Fruit fly (Drosophila melanogaster) whole organism, embryonic: ENCODE results near the gene bab2.
A peak's percentile ranks its signal among the peaks of the same experiment; 100 is the strongest.

Experiments used
- Ada2b ChIP-seq: fragments of 200-800 bp; sonication (Bioruptor generic); IDR thresholded peaks from 2 replicates; pipeline ENCODE4 v1.3.6; 2022; ENCODE audit warnings: missing biosample characterization, missing genetic modification characterization
- Bdp1 ChIP-seq: fragments of 200-800 bp; sonication (Bioruptor generic); optimal IDR thresholded peaks from 3 replicates; lab custom pipeline; 2016; ENCODE audit warnings: missing biosample characterization, missing genetic modification characterization
- CG10209 ChIP-seq: fragments of 200-800 bp; sonication (Bioruptor generic); optimal IDR thresholded peaks from 3 replicates; lab custom pipeline; 2017; ENCODE audit warnings: missing biosample characterization, mild to moderate bottlenecking, missing genetic modification characterization, missing genetic modification reagents
- CG10654 ChIP-seq: fragments of 200-800 bp; sonication (Bioruptor generic); optimal IDR thresholded peaks from 2 replicates; lab custom pipeline; 2016; ENCODE audit warnings: missing biosample characterization, missing genetic modification characterization
- CG11560 ChIP-seq: fragments of 200-800 bp; sonication (Bioruptor generic); IDR thresholded peaks from 3 replicates; pipeline ENCODE4 v1.3.6; 2022; ENCODE audit warnings: missing biosample characterization, missing genetic modification characterization
- CG1529 ChIP-seq: fragments of 200-800 bp; sonication (Bioruptor generic); optimal IDR thresholded peaks from 3 replicates; lab custom pipeline; 2018; ENCODE audit warnings: missing biosample characterization, missing genetic modification characterization
- CG2116 ChIP-seq: fragments of 200-800 bp; sonication (Bioruptor generic); optimal IDR thresholded peaks from 3 replicates; lab custom pipeline; 2018; ENCODE audit warnings: missing biosample characterization, mild to moderate bottlenecking, missing genetic modification characterization
- CG3065 ChIP-seq: fragments of 200-800 bp; sonication (Bioruptor generic); optimal IDR thresholded peaks from 2 replicates; lab custom pipeline; 2016; ENCODE audit warnings: missing biosample characterization, missing genetic modification characterization
- CG6654 ChIP-seq: fragments of 200-800 bp; sonication (Bioruptor generic); optimal IDR thresholded peaks from 2 replicates; lab custom pipeline; 2017; ENCODE audit warnings: missing biosample characterization, mild to moderate bottlenecking, missing genetic modification characterization
- CG6689 ChIP-seq: fragments of 200-800 bp; sonication (Bioruptor generic); IDR thresholded peaks from 2 replicates; pipeline ENCODE4 v1.3.6; 2022; ENCODE audit warnings: missing biosample characterization, missing genetic modification characterization
- CG8089 ChIP-seq: fragments of 200-800 bp; sonication (Bioruptor generic); optimal IDR thresholded peaks from 3 replicates; lab custom pipeline; 2016; ENCODE audit warnings: missing biosample characterization, missing genetic modification characterization
- Camta ChIP-seq: fragments of 200-800 bp; sonication (Bioruptor generic); optimal IDR thresholded peaks from 2 replicates; lab custom pipeline; 2016; ENCODE audit warnings: missing biosample characterization, missing genetic modification characterization
- CoRest ChIP-seq: fragments of 200-800 bp; sonication (Bioruptor generic); optimal IDR thresholded peaks from 3 replicates; lab custom pipeline; 2018; ENCODE audit warnings: missing biosample characterization, mild to moderate bottlenecking, missing genetic modification characterization, moderate library complexity
- Dll ChIP-seq: fragments of 200-800 bp; sonication (Bioruptor generic); IDR thresholded peaks from 4 replicates; pipeline ENCODE4 v1.3.6; 2022; ENCODE audit warnings: missing biosample characterization, missing genetic modification characterization; ENCODE audit not compliant: partially characterized antibody
- Dref ChIP-seq: fragments of 200-800 bp; sonication (Bioruptor generic); IDR thresholded peaks from 2 replicates; pipeline ENCODE4 v1.3.6; 2022; ENCODE audit warnings: missing biosample characterization, missing genetic modification characterization
- E2f1 ChIP-seq: fragments of 200-800 bp; sonication (Bioruptor generic); IDR thresholded peaks from 2 replicates; pipeline ENCODE4 v1.3.6; 2022; ENCODE audit warnings: missing biosample characterization, missing genetic modification characterization
- HLH4C ChIP-seq: fragments of 200-800 bp; sonication (Bioruptor generic); IDR thresholded peaks from 3 replicates; pipeline ENCODE4 v1.3.6; 2022; ENCODE audit warnings: missing biosample characterization, missing genetic modification characterization; ENCODE audit not compliant: partially characterized antibody
- HLH54F ChIP-seq: fragments of 200-800 bp; sonication (Bioruptor generic); optimal IDR thresholded peaks from 3 replicates; lab custom pipeline; 2016; ENCODE audit warnings: missing biosample characterization, missing genetic modification characterization
- Hmr ChIP-seq: fragments of 200-800 bp; sonication (Bioruptor generic); optimal IDR thresholded peaks from 3 replicates; lab custom pipeline; 2017; ENCODE audit warnings: mild to moderate bottlenecking, missing biosample characterization, missing genetic modification reagents, missing genetic modification characterization
- Hr3 ChIP-seq: fragments of 200-800 bp; sonication (Bioruptor generic); optimal IDR thresholded peaks from 3 replicates; lab custom pipeline; 2016; ENCODE audit warnings: missing biosample characterization, missing genetic modification characterization
- Hr78 ChIP-seq, 2 experiments: fragments of 200-800 bp in 1 of 2; fragments of >200 bp in 1 of 2; sonication (Bioruptor generic) in 1 of 2; optimal IDR thresholded peaks; 2 replicates each; lab custom pipeline; 2017 to 2019; ENCODE audit warnings: missing biosample characterization in 2 of 2, missing genetic modification characterization in 2 of 2, mild to moderate bottlenecking in 1 of 2, moderate library complexity in 1 of 2
- Kr ChIP-seq: fragments of 200-800 bp; sonication (Bioruptor generic); optimal IDR thresholded peaks from 2 replicates; lab custom pipeline; 2017; ENCODE audit warnings: missing biosample characterization, mild to moderate bottlenecking, missing genetic modification characterization
- Med ChIP-seq: fragments of 200-800 bp; sonication (Bioruptor generic); peaks from one replicate; lab custom pipeline; 2016; ENCODE audit warnings: missing biosample characterization, missing genetic modification characterization, mild to moderate bottlenecking, inconsistent platforms, moderate library complexity
- Mes4 ChIP-seq: fragments of 200-800 bp; sonication (Bioruptor generic); optimal IDR thresholded peaks from 2 replicates; lab custom pipeline; 2016; ENCODE audit warnings: missing biosample characterization, missing genetic modification characterization
- Nf-YB ChIP-seq: fragments of 200-800 bp; sonication (Bioruptor generic); optimal IDR thresholded peaks from 3 replicates; lab custom pipeline; 2019; ENCODE audit warnings: missing biosample characterization, mild to moderate bottlenecking, missing genetic modification characterization, moderate library complexity
- Optix ChIP-seq: fragments of 200-800 bp; sonication (Bioruptor generic); IDR thresholded peaks from 3 replicates; pipeline ENCODE4 v1.3.6; 2022; ENCODE audit warnings: missing biosample characterization, missing genetic modification characterization
- Sox100B ChIP-seq: fragments of 200-800 bp; sonication (Bioruptor generic); optimal IDR thresholded peaks from 3 replicates; lab custom pipeline; 2018; ENCODE audit warnings: missing biosample characterization, mild to moderate bottlenecking, missing genetic modification characterization
- Ssrp ChIP-seq: fragments of 200-800 bp; sonication (Bioruptor generic); optimal IDR thresholded peaks from 2 replicates; lab custom pipeline; 2018; ENCODE audit warnings: missing biosample characterization, mild to moderate bottlenecking, missing genetic modification characterization, moderate library complexity
- Taf1 ChIP-seq: fragments of 200-800 bp; sonication (Bioruptor generic); IDR thresholded peaks from 2 replicates; pipeline ENCODE4 v1.3.6; 2022; ENCODE audit warnings: missing biosample characterization, missing genetic modification characterization
- Xrp1 ChIP-seq: fragments of 200-800 bp; sonication (Bioruptor generic); IDR thresholded peaks from 2 replicates; pipeline ENCODE4 v1.3.6; 2022; ENCODE audit warnings: missing biosample characterization, missing genetic modification characterization
- al ChIP-seq: fragments of 200-800 bp; sonication (Bioruptor generic); IDR thresholded peaks from 2 replicates; pipeline ENCODE4 v1.3.6; 2022; ENCODE audit warnings: missing biosample characterization, missing genetic modification characterization
- ash1 ChIP-seq: fragments of 200-800 bp; sonication (Bioruptor generic); optimal IDR thresholded peaks from 2 replicates; lab custom pipeline; 2018; ENCODE audit warnings: missing biosample characterization, mild to moderate bottlenecking, missing genetic modification characterization
- bab2 ChIP-seq: fragments of 200-800 bp; sonication (Bioruptor generic); optimal IDR thresholded peaks from 2 replicates; lab custom pipeline; 2016; ENCODE audit warnings: missing biosample characterization, missing genetic modification characterization
- btn ChIP-seq: fragments of 200-800 bp; sonication (Bioruptor generic); optimal IDR thresholded peaks from 2 replicates; lab custom pipeline; 2016; ENCODE audit warnings: missing biosample characterization, missing genetic modification characterization
- chn ChIP-seq: fragments of 200-800 bp; sonication (Bioruptor generic); optimal IDR thresholded peaks from 2 replicates; lab custom pipeline; 2016; ENCODE audit warnings: missing biosample characterization, missing genetic modification characterization
- corto ChIP-seq: fragments of 200-800 bp; sonication (Bioruptor generic); optimal IDR thresholded peaks from 2 replicates; lab custom pipeline; 2016; ENCODE audit warnings: missing biosample characterization, mild to moderate bottlenecking, missing genetic modification characterization, moderate library complexity
- cwo ChIP-seq: fragments of 200-800 bp; sonication (Bioruptor generic); optimal IDR thresholded peaks from 3 replicates; lab custom pipeline; 2017; ENCODE audit warnings: missing biosample characterization, missing genetic modification characterization, mild to moderate bottlenecking, moderate library complexity, missing genetic modification reagents
- disco-r ChIP-seq: fragments of 200-800 bp; sonication (Bioruptor generic); optimal IDR thresholded peaks from 2 replicates; lab custom pipeline; 2016; ENCODE audit warnings: missing biosample characterization, missing genetic modification characterization
- ems ChIP-seq: fragments of 200-800 bp; sonication (Bioruptor generic); optimal IDR thresholded peaks from 3 replicates; lab custom pipeline; 2016; ENCODE audit warnings: missing biosample characterization, missing genetic modification characterization
- en ChIP-seq: fragments of 200-800 bp; sonication (Bioruptor generic); optimal IDR thresholded peaks from 2 replicates; lab custom pipeline; 2016; ENCODE audit warnings: missing biosample characterization, missing genetic modification characterization
- gro ChIP-seq: fragments of 200-800 bp; sonication (Bioruptor generic); optimal IDR thresholded peaks from 2 replicates; lab custom pipeline; 2016; ENCODE audit warnings: missing biosample characterization, missing genetic modification characterization
- gsb-n ChIP-seq: fragments of 200-800 bp; sonication (Bioruptor generic); optimal IDR thresholded peaks from 3 replicates; lab custom pipeline; 2018; ENCODE audit warnings: missing biosample characterization, mild to moderate bottlenecking, missing genetic modification characterization
- hbn ChIP-seq: fragments of 200-800 bp; sonication (Bioruptor generic); IDR thresholded peaks from 2 replicates; pipeline ENCODE4 v1.3.6; 2022; ENCODE audit warnings: missing biosample characterization, missing genetic modification characterization; ENCODE audit not compliant: partially characterized antibody
- hth ChIP-seq: fragments of >200 bp; optimal IDR thresholded peaks from 2 replicates; lab custom pipeline; 2017; ENCODE audit warnings: inconsistent platforms
- jumu ChIP-seq: fragments of 200-800 bp; sonication (Bioruptor generic); optimal IDR thresholded peaks from 3 replicates; lab custom pipeline; 2016; ENCODE audit warnings: missing biosample characterization, missing genetic modification characterization
- kni ChIP-seq: fragments of 200-800 bp; sonication (Bioruptor generic); optimal IDR thresholded peaks from 3 replicates; lab custom pipeline; 2017; ENCODE audit warnings: mild to moderate bottlenecking, missing biosample characterization, missing genetic modification reagents, missing genetic modification characterization
- maf-S ChIP-seq: fragments of 200-800 bp; sonication (Bioruptor generic); optimal IDR thresholded peaks from 2 replicates; lab custom pipeline; 2016; ENCODE audit warnings: missing biosample characterization, missing genetic modification characterization
- pb ChIP-seq: fragments of 200-800 bp; sonication (Bioruptor generic); optimal IDR thresholded peaks from 3 replicates; lab custom pipeline; 2016; ENCODE audit warnings: missing biosample characterization, missing genetic modification characterization
- pnt ChIP-seq: fragments of 200-800 bp; sonication (Bioruptor generic); optimal IDR thresholded peaks from 3 replicates; lab custom pipeline; 2016; ENCODE audit warnings: missing biosample characterization, missing genetic modification characterization
- sima ChIP-seq: fragments of 200-800 bp; sonication (Bioruptor generic); optimal IDR thresholded peaks from 2 replicates; lab custom pipeline; 2016; ENCODE audit warnings: missing biosample characterization, missing genetic modification characterization
- zfh1 ChIP-seq: fragments of 200-800 bp; sonication (Bioruptor generic); IDR thresholded peaks from 3 replicates; pipeline ENCODE4 v1.3.6; 2022; ENCODE audit warnings: missing biosample characterization, missing genetic modification characterization
- zfh2 ChIP-seq: fragments of 200-800 bp; sonication (Bioruptor generic); optimal IDR thresholded peaks from 2 replicates; lab custom pipeline; 2016; ENCODE audit warnings: missing biosample characterization, missing genetic modification characterization

Gene bab2

DNA sequence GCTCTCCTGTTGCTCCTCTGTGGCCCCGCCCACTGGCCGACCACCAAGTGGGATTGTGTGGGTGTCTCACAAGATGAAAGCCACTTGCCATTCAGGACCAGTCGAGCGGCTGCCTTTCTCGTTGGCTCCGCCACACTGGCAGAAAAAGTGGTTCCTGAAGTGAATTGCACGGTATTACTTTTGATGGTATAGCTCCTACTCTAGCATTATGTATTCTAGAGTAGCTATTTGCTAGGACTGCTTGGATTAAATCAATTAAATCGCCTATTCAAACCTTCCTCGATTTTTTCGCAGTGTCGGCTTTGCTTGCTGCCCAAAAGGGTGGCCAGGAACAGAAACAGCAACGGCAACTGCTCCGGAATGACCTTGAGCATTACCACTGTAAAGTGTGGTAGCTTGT is 37.7 kb downstream of the bab2 start (continued):
- peak; percentile 66 for TF ChIP-seq cwo (GFP tag; lab: Kevin White, UChicago)
- peak; percentile 37; the same call in 1 of the 2 replicates for TF ChIP-seq Xrp1
- TF ChIP-seq Mes4 (GFP tag; lab: Kevin White, UChicago), result no peak
- TF ChIP-seq CG1529 (GFP tag; lab: Kevin White, UChicago), result no peak
- no peak for TF ChIP-seq Hr3 (GFP tag; lab: Kevin White, UChicago)
- TF ChIP-seq CG6689 (GFP tag; lab: Robert Waterston, UW), result peak; percentile 26; the same call in 1 of the 2 replicates
- no peak for TF ChIP-seq CG10654 (GFP tag; lab: Kevin White, UChicago)
- no peak for TF ChIP-seq disco-r (GFP tag; lab: Kevin White, UChicago)
- no peak for TF ChIP-seq chn (GFP tag; lab: Kevin White, UChicago)
- no peak for TF ChIP-seq kni (GFP tag; lab: Kevin White, UChicago)
- no peak for TF ChIP-seq Hr78 (GFP tag; optimal IDR thresholded peaks at IDR 0.05; lab: Kevin White, UChicago)
- no peak for TF ChIP-seq ash1 (GFP tag; lab: Kevin White, UChicago)
- peak; percentile 29 for TF ChIP-seq sima
- TF ChIP-seq corto (GFP tag; lab: Kevin White, UChicago), result no peak
- no peak for TF ChIP-seq Nf-YB (GFP tag; lab: Kevin White, UChicago)
- TF ChIP-seq ems (GFP tag; lab: Kevin White, UChicago), result peak; percentile 31
- TF ChIP-seq CG8089 (GFP tag; lab: Kevin White, UChicago), result no peak
- no peak for TF ChIP-seq CoRest (tag; lab: Kevin White, UChicago)
- peak; percentile 46 for TF ChIP-seq gro (GFP tag; lab: Kevin White, UChicago)
- TF ChIP-seq zfh2 (GFP tag; lab: Kevin White, UChicago), result peak; percentile 31
- no peak for TF ChIP-seq Ssrp
- TF ChIP-seq CG3065 (GFP tag; lab: Kevin White, UChicago), result no peak
- TF ChIP-seq en (GFP tag; lab: Kevin White, UChicago), result no peak
- peak; percentile 41; the same call in 1 of the 2 replicates for TF ChIP-seq Ada2b (GFP tag; lab: Robert Waterston, UW)
- TF ChIP-seq Kr, result no peak
- TF ChIP-seq maf-S (GFP tag; lab: Kevin White, UChicago), result no peak
- no peak for TF ChIP-seq Sox100B (GFP tag; lab: Kevin White, UChicago)
- TF ChIP-seq bab2 (GFP tag; lab: Kevin White, UChicago), result peak; percentile 86
- no peak for TF ChIP-seq Optix
- TF ChIP-seq al (GFP tag; lab: Robert Waterston, UW), result 0 out of 2 replicates have a peak, but pooled peaks have one; percentile 9
- no peak for TF ChIP-seq hth (lab: Kevin White, UChicago)
- no peak for TF ChIP-seq btn (GFP tag; lab: Kevin White, UChicago)
- peak; percentile 54; the same call in 1 of the 3 replicates for TF ChIP-seq zfh1 (GFP tag; lab: Robert Waterston, UW)
- no peak for TF ChIP-seq pnt (GFP tag; lab: Kevin White, UChicago)
- TF ChIP-seq E2f1 (GFP tag; lab: Robert Waterston, UW), result peak; percentile 25; the same call in 1 of the 2 replicates
- TF ChIP-seq CG10209 (GFP tag; lab: Kevin White, UChicago), result peak; percentile 9
- TF ChIP-seq Bdp1 (GFP tag; lab: Kevin White, UChicago), result no peak
- TF ChIP-seq Dll, result no peak
- no peak for TF ChIP-seq gsb-n (tag; lab: Kevin White, UChicago)
- TF ChIP-seq Med, result peak; percentile 90
- TF ChIP-seq HLH54F (GFP tag; lab: Kevin White, UChicago), result no peak
- TF ChIP-seq CG2116 (GFP tag; lab: Kevin White, UChicago), result no peak
- TF ChIP-seq Taf1 (GFP tag; lab: Robert Waterston, UW), result peak; percentile 10; the same call in 1 of the 2 replicates
- no peak for TF ChIP-seq CG6654 (GFP tag; lab: Kevin White, UChicago)
- TF ChIP-seq hbn (GFP tag; lab: Robert Waterston, UW), result no peak
- TF ChIP-seq CG11560 (tag; lab: Robert Waterston, UW), result 0 out of 3 replicates have a peak, but pooled peaks have one; percentile 41
- no peak for TF ChIP-seq HLH4C (GFP tag; lab: Robert Waterston, UW)
- no peak for TF ChIP-seq jumu
- peak; percentile 32 for TF ChIP-seq Hmr (GFP tag; lab: Kevin White, UChicago)
- TF ChIP-seq Camta, result no peak
- TF ChIP-seq Dref (GFP tag; lab: Robert Waterston, UW), result no peak
- TF ChIP-seq pb (GFP tag; lab: Kevin White, UChicago), result no peak
